Worm (Caenorhabditis elegans): Measurements from ENCODE around the gene glc-1.

ce11 chrV:16175757-16176156 is 43.7 kb upstream of the glc-1 start, which contains the start of gene cyp-33D1:
- TF ChIP-seq pha-4 (tag; optimal IDR thresholded peaks at IDR 0.05) (no peak), mep-1 (tag; optimal IDR thresholded peaks at IDR 0.05) (no peak), nhr-76 (tag; optimal IDR thresholded peaks at IDR 0.05) (no peak), ztf-11 (tag; optimal IDR thresholded peaks at IDR 0.05) (no peak), lsy-2 (tag; optimal IDR thresholded peaks at IDR 0.05) (no peak), elt-1 (tag; optimal IDR thresholded peaks at IDR 0.05; ENCODE audit: borderline replicate concordance, insufficient read depth) (no peak), unc-62 (GFP tag; optimal IDR thresholded peaks at IDR 0.05) (no peak), unc-39 (tag; optimal IDR thresholded peaks at IDR 0.05) (no peak), nhr-12 (tag; optimal IDR thresholded peaks at IDR 0.05) (no peak), snpc-4 (tag; optimal IDR thresholded peaks at IDR 0.05) (no peak)

Data from whole organism, mixed stage, embryonic.